Worm (Caenorhabditis elegans) whole organism, mixed stage, embryonic: ENCODE measurements around the gene F27E5.3.

ENCODE experiments used
- lsy-2 ChIP-seq: fragments of 150-350 bp; optimal IDR thresholded peaks from 2 replicates; lab custom pipeline; 2014; ENCODE audit warnings: missing biosample characterization, missing genetic modification characterization
- nhr-12 ChIP-seq: fragments of 150-350 bp; optimal IDR thresholded peaks from 2 replicates; lab custom pipeline; 2014; ENCODE audit warnings: missing biosample characterization, missing genetic modification characterization
- nhr-237 ChIP-seq: fragments of 150-350 bp; optimal IDR thresholded peaks from 2 replicates; lab custom pipeline; 2014; ENCODE audit warnings: missing biosample characterization, missing genetic modification characterization
- unc-39 ChIP-seq: fragments of 150-350 bp; optimal IDR thresholded peaks from 2 replicates; lab custom pipeline; 2014; ENCODE audit warnings: missing biosample characterization, missing genetic modification characterization

DNA sequence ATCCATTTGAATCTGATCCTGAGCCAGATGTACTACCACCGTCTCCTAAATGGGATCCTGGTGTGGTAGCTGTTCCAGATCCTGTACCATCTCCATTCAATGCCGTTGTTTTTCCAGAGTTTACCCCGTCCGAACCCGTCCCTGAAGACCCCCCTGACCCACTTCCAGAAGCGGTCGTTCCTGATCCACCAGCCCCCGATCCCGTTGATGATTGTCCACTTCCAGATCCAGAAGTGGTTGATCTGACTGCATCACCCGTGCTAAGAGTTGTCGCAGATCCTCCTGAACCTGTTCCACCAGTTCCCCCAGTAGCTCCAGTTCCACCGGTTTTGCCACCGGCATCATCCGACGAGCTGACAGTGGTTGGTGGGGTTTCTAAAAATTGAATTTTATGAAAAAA is 27.3 kb downstream of the F27E5.3 start:
- TF ChIP-seq lsy-2 (tag; lab: Kevin White, UChicago) = no peak
- no peak for TF ChIP-seq nhr-12 (tag; lab: Kevin White, UChicago)
- no peak for TF ChIP-seq nhr-237 (tag; lab: Kevin White, UChicago)
- no peak for TF ChIP-seq unc-39 (tag; lab: Kevin White, UChicago)
